Fruit fly (Drosophila melanogaster) whole organism, embryonic: ENCODE results near the gene CG5235.
A peak's percentile ranks its signal among the peaks of the same experiment; 100 is the strongest.

Experiments used
- Abd-B ChIP-seq: fragments of 200-800 bp; sonication (Bioruptor generic); optimal IDR thresholded peaks from 2 replicates; lab custom pipeline; 2018; ENCODE audit warnings: missing biosample characterization, mild to moderate bottlenecking, missing genetic modification characterization, moderate library complexity
- B-H1 ChIP-seq: fragments of 200-800 bp; sonication (Bioruptor generic); IDR thresholded peaks from 3 replicates; pipeline ENCODE4 v1.3.6; 2022; ENCODE audit warnings: missing biosample characterization, missing genetic modification characterization
- Bteb2 ChIP-seq: fragments of 200-800 bp; sonication (Bioruptor generic); optimal IDR thresholded peaks from 2 replicates; lab custom pipeline; 2016; ENCODE audit warnings: missing biosample characterization, missing genetic modification characterization
- CG10366 ChIP-seq: fragments of 200-800 bp; sonication (Bioruptor generic); IDR thresholded peaks from 2 replicates; pipeline ENCODE4 v1.3.6; 2022; ENCODE audit warnings: missing biosample characterization, missing genetic modification characterization
- CG10959 ChIP-seq: fragments of 200-800 bp; sonication (Bioruptor generic); IDR thresholded peaks from 2 replicates; pipeline ENCODE4 v1.3.6; 2022; ENCODE audit warnings: missing biosample characterization, missing genetic modification characterization
- CG16813 ChIP-seq: fragments of 200-800 bp; sonication (Bioruptor generic); IDR thresholded peaks from 3 replicates; pipeline ENCODE4 v1.3.6; 2022; ENCODE audit warnings: missing biosample characterization, missing genetic modification characterization; ENCODE audit not compliant: partially characterized antibody
- CG17912 ChIP-seq: fragments of 200-800 bp; sonication (Bioruptor generic); optimal IDR thresholded peaks from 2 replicates; lab custom pipeline; 2018; ENCODE audit warnings: missing biosample characterization, mild to moderate bottlenecking, missing genetic modification characterization
- CG1832 ChIP-seq: fragments of 200-800 bp; sonication (Bioruptor generic); optimal IDR thresholded peaks from 2 replicates; lab custom pipeline; 2017; ENCODE audit warnings: missing biosample characterization, mild to moderate bottlenecking, missing genetic modification characterization, inconsistent platforms
- CG18599 ChIP-seq: fragments of 200-800 bp; sonication (Bioruptor generic); optimal IDR thresholded peaks from 3 replicates; lab custom pipeline; 2017; ENCODE audit warnings: missing biosample characterization, missing genetic modification characterization, mild to moderate bottlenecking, moderate library complexity, missing genetic modification reagents
- CG2199 ChIP-seq: fragments of 200-800 bp; sonication (Bioruptor generic); IDR thresholded peaks from 3 replicates; pipeline ENCODE4 v1.3.6; 2022; ENCODE audit warnings: missing biosample characterization, missing genetic modification characterization
- CG2202 ChIP-seq: fragments of 200-800 bp; sonication (Bioruptor generic); optimal IDR thresholded peaks from 2 replicates; lab custom pipeline; 2018; ENCODE audit warnings: missing biosample characterization, mild to moderate bottlenecking, missing genetic modification characterization
- CG30020 ChIP-seq: fragments of 200-800 bp; optimal IDR thresholded peaks from 2 replicates; lab custom pipeline; 2019; ENCODE audit warnings: missing biosample characterization, mild to moderate bottlenecking, missing genetic modification characterization, moderate library complexity
- CG34224 ChIP-seq: fragments of 200-800 bp; sonication (Bioruptor generic); IDR thresholded peaks from 3 replicates; pipeline ENCODE4 v1.3.6; 2022; ENCODE audit warnings: missing biosample characterization, missing genetic modification characterization; ENCODE audit not compliant: partially characterized antibody
- CG43689 ChIP-seq: fragments of 200-800 bp; sonication (Bioruptor generic); IDR thresholded peaks from 2 replicates; pipeline ENCODE4 v1.3.6; 2022; ENCODE audit warnings: missing biosample characterization, missing genetic modification characterization
- CG4404 ChIP-seq: fragments of 200-800 bp; sonication (Bioruptor generic); IDR thresholded peaks from 2 replicates; pipeline ENCODE4 v1.3.6; 2022; ENCODE audit warnings: missing biosample characterization, missing genetic modification characterization
- CG4854 ChIP-seq: fragments of 200-800 bp; sonication (Bioruptor generic); optimal IDR thresholded peaks from 2 replicates; lab custom pipeline; 2016; ENCODE audit warnings: missing biosample characterization, missing genetic modification characterization, inconsistent platforms
- CG6654 ChIP-seq: fragments of 200-800 bp; sonication (Bioruptor generic); optimal IDR thresholded peaks from 2 replicates; lab custom pipeline; 2017; ENCODE audit warnings: missing biosample characterization, mild to moderate bottlenecking, missing genetic modification characterization
- CG9609 ChIP-seq: fragments of 200-800 bp; sonication (Bioruptor generic); optimal IDR thresholded peaks from 3 replicates; lab custom pipeline; 2016; ENCODE audit warnings: missing biosample characterization, missing genetic modification characterization
- CG9876 ChIP-seq: fragments of 200-800 bp; sonication (Bioruptor generic); optimal IDR thresholded peaks from 2 replicates; lab custom pipeline; 2016; ENCODE audit warnings: missing biosample characterization, missing genetic modification characterization
- Dfd ChIP-seq, 2 experiments: fragments of >200 bp; optimal IDR thresholded peaks; 2 replicates each; lab custom pipeline; 2017; ENCODE audit warnings: missing biosample characterization in 2 of 2, missing genetic modification characterization in 2 of 2
- Ets97D ChIP-seq: fragments of 200-800 bp; sonication (Bioruptor generic); optimal IDR thresholded peaks from 3 replicates; lab custom pipeline; 2016; ENCODE audit warnings: missing biosample characterization, missing genetic modification characterization
- H15 ChIP-seq: fragments of 200-800 bp; sonication (Bioruptor generic); IDR thresholded peaks from 3 replicates; pipeline ENCODE4 v1.3.6; 2022; ENCODE audit warnings: missing biosample characterization, missing genetic modification characterization
- HLH54F ChIP-seq: fragments of 200-800 bp; sonication (Bioruptor generic); optimal IDR thresholded peaks from 3 replicates; lab custom pipeline; 2016; ENCODE audit warnings: missing biosample characterization, missing genetic modification characterization
- Lim3 ChIP-seq: fragments of 200-800 bp; sonication (Bioruptor generic); IDR thresholded peaks from 2 replicates; pipeline ENCODE4 v1.3.6; 2022; ENCODE audit warnings: missing biosample characterization, missing genetic modification characterization
- NfI ChIP-seq: fragments of 200-800 bp; sonication (Bioruptor generic); optimal IDR thresholded peaks from 3 replicates; lab custom pipeline; 2018; ENCODE audit warnings: missing biosample characterization, mild to moderate bottlenecking, missing genetic modification characterization, moderate library complexity
- Sox102F ChIP-seq: fragments of 200-800 bp; sonication (Bioruptor generic); optimal IDR thresholded peaks from 2 replicates; lab custom pipeline; 2018; ENCODE audit warnings: missing biosample characterization, mild to moderate bottlenecking, missing genetic modification characterization, moderate library complexity
- Spps ChIP-seq: fragments of 200-800 bp; sonication (Bioruptor generic); optimal IDR thresholded peaks from 2 replicates; lab custom pipeline; 2018; ENCODE audit warnings: missing biosample characterization, mild to moderate bottlenecking, missing genetic modification characterization
- ara ChIP-seq: fragments of 200-800 bp; sonication (Bioruptor generic); IDR thresholded peaks from 2 replicates; pipeline ENCODE4 v1.3.6; 2022; ENCODE audit warnings: missing biosample characterization, missing genetic modification characterization
- az2 ChIP-seq: fragments of 200-800 bp; sonication (Bioruptor generic); optimal IDR thresholded peaks from 3 replicates; lab custom pipeline; 2016; ENCODE audit warnings: missing biosample characterization, missing genetic modification characterization
- bsh ChIP-seq, 2 experiments: fragments of 200-800 bp; sonication (Bioruptor generic); optimal IDR thresholded peaks; 2 replicates each; lab custom pipeline; 2017 to 2018; ENCODE audit warnings: mild to moderate bottlenecking in 2 of 2, missing biosample characterization in 2 of 2, missing genetic modification characterization in 2 of 2, moderate library complexity in 1 of 2
- chinmo ChIP-seq: fragments of 200-800 bp; sonication (Bioruptor generic); IDR thresholded peaks from 4 replicates; pipeline ENCODE4 v1.3.6; 2022; ENCODE audit warnings: missing biosample characterization, missing genetic modification characterization; ENCODE audit not compliant: partially characterized antibody
- chm ChIP-seq: fragments of 200-800 bp; sonication (Bioruptor generic); IDR thresholded peaks from 2 replicates; pipeline ENCODE4 v1.3.6; 2022; ENCODE audit warnings: missing biosample characterization, missing genetic modification characterization
- da ChIP-seq: fragments of 200-800 bp; sonication (Bioruptor generic); optimal IDR thresholded peaks from 2 replicates; lab custom pipeline; 2016; ENCODE audit warnings: missing biosample characterization, missing genetic modification characterization
- dati ChIP-seq: fragments of 200-800 bp; sonication (Bioruptor generic); IDR thresholded peaks from 2 replicates; pipeline ENCODE4 v1.3.6; 2022; ENCODE audit warnings: missing biosample characterization, missing genetic modification characterization
- dmrt99B ChIP-seq: fragments of 200-800 bp; sonication (Bioruptor generic); optimal IDR thresholded peaks from 2 replicates; lab custom pipeline; 2018; ENCODE audit warnings: missing biosample characterization, mild to moderate bottlenecking, missing genetic modification characterization, moderate library complexity
- fd96Cb ChIP-seq: fragments of 200-800 bp; sonication (Bioruptor generic); optimal IDR thresholded peaks from 2 replicates; lab custom pipeline; 2018; ENCODE audit warnings: missing biosample characterization, mild to moderate bottlenecking, missing genetic modification characterization, moderate library complexity
- fu2 ChIP-seq: fragments of 200-800 bp; sonication (Bioruptor generic); optimal IDR thresholded peaks from 2 replicates; lab custom pipeline; 2016; ENCODE audit warnings: missing biosample characterization, missing genetic modification characterization
- gfzf ChIP-seq: fragments of 200-800 bp; sonication (Bioruptor generic); optimal IDR thresholded peaks from 2 replicates; lab custom pipeline; 2016; ENCODE audit warnings: missing biosample characterization, mild to moderate bottlenecking, missing genetic modification characterization, moderate library complexity
- ind ChIP-seq: fragments of 200-800 bp; sonication (Bioruptor generic); optimal IDR thresholded peaks from 3 replicates; lab custom pipeline; 2016; ENCODE audit warnings: missing biosample characterization, missing genetic modification characterization
- jigr1 ChIP-seq: fragments of 200-800 bp; sonication (Bioruptor generic); IDR thresholded peaks from 3 replicates; pipeline ENCODE4 v1.3.6; 2022; ENCODE audit warnings: missing biosample characterization, missing genetic modification characterization
- klu ChIP-seq: fragments of 200-800 bp; sonication (Bioruptor generic); IDR thresholded peaks from 2 replicates; pipeline ENCODE4 v1.3.6; 2022; ENCODE audit warnings: missing biosample characterization, missing genetic modification characterization
- mirr ChIP-seq: fragments of 200-800 bp; sonication (Bioruptor generic); optimal IDR thresholded peaks from 3 replicates; lab custom pipeline; 2018; ENCODE audit warnings: missing biosample characterization, mild to moderate bottlenecking, missing genetic modification characterization
- nom ChIP-seq: fragments of 200-800 bp; sonication (Bioruptor generic); optimal IDR thresholded peaks from 2 replicates; lab custom pipeline; 2017; ENCODE audit warnings: missing biosample characterization, missing genetic modification characterization, mild to moderate bottlenecking, moderate library complexity, missing genetic modification reagents
- oc ChIP-seq: fragments of 200-800 bp; sonication (Bioruptor generic); optimal IDR thresholded peaks from 2 replicates; lab custom pipeline; 2018; ENCODE audit warnings: missing biosample characterization, mild to moderate bottlenecking, missing genetic modification characterization, moderate library complexity
- pho ChIP-seq: fragments of 200-800 bp; sonication (Bioruptor generic); optimal IDR thresholded peaks from 2 replicates; lab custom pipeline; 2016; ENCODE audit warnings: missing biosample characterization, missing genetic modification characterization
- phol ChIP-seq: fragments of 200-800 bp; sonication (Bioruptor generic); optimal IDR thresholded peaks from 3 replicates; lab custom pipeline; 2018; ENCODE audit warnings: missing biosample characterization, mild to moderate bottlenecking, missing genetic modification characterization, moderate library complexity
- psq ChIP-seq: fragments of 200-800 bp; sonication (Bioruptor generic); optimal IDR thresholded peaks from 2 replicates; lab custom pipeline; 2017; ENCODE audit warnings: missing biosample characterization, missing genetic modification characterization
- sd ChIP-seq: fragments of 200-800 bp; sonication (Bioruptor generic); optimal IDR thresholded peaks from 3 replicates; lab custom pipeline; 2018; ENCODE audit warnings: missing biosample characterization, mild to moderate bottlenecking, missing genetic modification characterization, moderate library complexity
- sim ChIP-seq: fragments of 200-800 bp; sonication (Bioruptor generic); IDR thresholded peaks from 2 replicates; pipeline ENCODE4 v1.3.6; 2022; ENCODE audit warnings: missing biosample characterization, missing genetic modification characterization
- trh ChIP-seq: fragments of 200-800 bp; sonication (Bioruptor generic); optimal IDR thresholded peaks from 2 replicates; lab custom pipeline; 2016; ENCODE audit warnings: missing biosample characterization, missing genetic modification characterization
- ttk ChIP-seq: fragments of 200-800 bp; sonication (Bioruptor generic); IDR thresholded peaks from 2 replicates; pipeline ENCODE4 v2.1.2; 2022; ENCODE audit warnings: missing biosample characterization, missing genetic modification characterization
- twi ChIP-seq: fragments of 200-800 bp; optimal IDR thresholded peaks from 2 replicates; lab custom pipeline; 2019; ENCODE audit warnings: missing biosample characterization, mild to moderate bottlenecking, missing genetic modification characterization, moderate library complexity

CG5235 gene

dm6 chr3L:16051719-16052122 lies 38.5 kb downstream of the CG5235 start, which contains the start of gene Mbs (continued):
- TF ChIP-seq fu2 (GFP tag; lab: Kevin White, UChicago) (no peak), CG4404 (GFP tag; lab: Robert Waterston, UW) (no peak), ind (GFP tag; lab: Kevin White, UChicago) (no peak), twi (tag; lab: Kevin White, UChicago) (no peak), Abd-B (GFP tag; lab: Kevin White, UChicago) (no peak), phol (tag; lab: Kevin White, UChicago) (peak; percentile 45), az2 (no peak), CG10366 (GFP tag; lab: Robert Waterston, UW) (no peak; the same call in 1 of the 2 replicates), CG2199 (no peak), CG17912 (peak; percentile 48), oc (tag; lab: Kevin White, UChicago) (no peak), chm (no peak), CG18599 (GFP tag; lab: Kevin White, UChicago) (no peak), klu (GFP tag; lab: Robert Waterston, UW) (no peak), B-H1 (GFP tag; lab: Robert Waterston, UW) (no peak), nom (GFP tag; lab: Kevin White, UChicago) (peak; percentile 58), bsh (GFP tag; optimal IDR thresholded peaks at IDR 0.05; lab: Kevin White, UChicago) (peak in 1 of 2 experiments; percentile 22), sd (tag; lab: Kevin White, UChicago) (no peak), jigr1 (GFP tag; lab: Robert Waterston, UW) (no peak), CG10959 (no peak), dati (GFP tag; lab: Robert Waterston, UW) (no peak), CG4854 (GFP tag; lab: Kevin White, UChicago) (no peak), CG30020 (tag; lab: Kevin White, UChicago) (no peak), CG16813 (GFP tag; lab: Robert Waterston, UW) (peak; percentile 57; the same call in 2 of the 3 replicates), Bteb2 (GFP tag; lab: Kevin White, UChicago) (no peak), pho (GFP tag; lab: Kevin White, UChicago) (no peak), dmrt99B (tag; lab: Kevin White, UChicago) (no peak), CG1832 (no peak), ara (GFP tag; lab: Robert Waterston, UW) (no peak), Lim3 (GFP tag; lab: Robert Waterston, UW) (no peak), Sox102F (GFP tag; lab: Kevin White, UChicago) (no peak), da (GFP tag; lab: Kevin White, UChicago) (no peak), ttk (GFP tag; lab: Robert Waterston, UW) (0 out of 2 replicates have a peak, but pooled peaks have one; percentile 6), CG2202 (tag; lab: Kevin White, UChicago) (no peak), trh (GFP tag; lab: Kevin White, UChicago) (no peak), CG34224 (GFP tag; lab: Robert Waterston, UW) (peak; percentile 78), CG9876 (GFP tag; lab: Kevin White, UChicago) (no peak), CG43689 (no peak), HLH54F (GFP tag; lab: Kevin White, UChicago) (no peak), Ets97D (GFP tag; lab: Kevin White, UChicago) (peak; percentile 27), sim (no peak), CG6654 (GFP tag; lab: Kevin White, UChicago) (no peak), mirr (peak; percentile 23), chinmo (no peak; the same call in 3 of the 4 replicates), Dfd (GFP tag; optimal IDR thresholded peaks at IDR 0.05; lab: Kevin White, UChicago) (no peak), Spps (tag; lab: Kevin White, UChicago) (no peak), H15 (GFP tag; lab: Robert Waterston, UW) (no peak), NfI (GFP tag; lab: Kevin White, UChicago) (no peak), CG9609 (GFP tag; lab: Kevin White, UChicago) (no peak), gfzf (GFP tag; lab: Kevin White, UChicago) (peak; percentile 86), psq (no peak), fd96Cb (tag; lab: Kevin White, UChicago) (no peak)
